Worm (Caenorhabditis elegans) whole organism, L3 larva: ENCODE data around the gene F25H9.7.

ENCODE experiments used
- R02D3.7 ChIP-seq: fragments of 150-350 bp; optimal IDR thresholded peaks from 2 replicates; lab custom pipeline; 2014; ENCODE audit warnings: missing biosample characterization, missing genetic modification characterization
- aly-2 ChIP-seq: fragments of 150-350 bp; optimal IDR thresholded peaks from 2 replicates; lab custom pipeline; 2014; ENCODE audit warnings: missing biosample characterization, missing genetic modification characterization
- ama-1 ChIP-seq: fragments of 150-350 bp; optimal IDR thresholded peaks from 2 replicates; lab custom pipeline; 2018
- ceh-28 ChIP-seq: fragments of 150-350 bp; optimal IDR thresholded peaks from 2 replicates; lab custom pipeline; 2014; ENCODE audit warnings: missing biosample characterization, missing genetic modification reagents, missing genetic modification characterization
- ceh-82 ChIP-seq: fragments of 150-350 bp; optimal IDR thresholded peaks from 2 replicates; lab custom pipeline; 2014; ENCODE audit warnings: missing biosample characterization, missing genetic modification characterization
- egl-27 ChIP-seq: sonication (generic microtip); optimal IDR thresholded peaks from 4 replicates; lab custom pipeline; 2017; ENCODE audit warnings: missing biosample characterization, missing genetic modification reagents, missing genetic modification characterization
- egl-5 ChIP-seq: fragments of 150-350 bp; optimal IDR thresholded peaks from 2 replicates; lab custom pipeline; 2017; ENCODE audit warnings: missing biosample characterization, missing genetic modification reagents, missing genetic modification characterization, inconsistent platforms
- elt-2 ChIP-seq: sonication (generic microtip); optimal IDR thresholded peaks from 2 replicates; lab custom pipeline; 2016; ENCODE audit warnings: missing genetic modification reagents, mild to moderate bottlenecking, missing genetic modification characterization, missing compliant biosample characterization
- eor-1 ChIP-seq, 2 experiments: fragments of 150-350 bp; optimal IDR thresholded peaks; 2 replicates each; lab custom pipeline; 2014 to 2018; ENCODE audit warnings: missing biosample characterization in 2 of 2, missing genetic modification characterization in 2 of 2
- fkh-10 ChIP-seq: sonication (generic microtip); optimal IDR thresholded peaks from 2 replicates; lab custom pipeline; 2017; ENCODE audit warnings: missing biosample characterization, missing genetic modification reagents, missing genetic modification characterization
- fos-1 ChIP-seq: fragments of 150-350 bp; optimal IDR thresholded peaks from 2 replicates; lab custom pipeline; 2014; ENCODE audit warnings: missing biosample characterization, missing genetic modification characterization
- lin-15B ChIP-seq: fragments of 150-350 bp; optimal IDR thresholded peaks from 2 replicates; lab custom pipeline; 2014; ENCODE audit warnings: missing biosample characterization, missing genetic modification characterization
- lsy-12 ChIP-seq: sonication (generic microtip); optimal IDR thresholded peaks from 2 replicates; lab custom pipeline; 2016; ENCODE audit warnings: mild to moderate bottlenecking, missing genetic modification characterization, missing compliant biosample characterization
- mdl-1 ChIP-seq: fragments of 150-350 bp; optimal IDR thresholded peaks from 2 replicates; lab custom pipeline; 2014; ENCODE audit warnings: missing biosample characterization, missing genetic modification characterization
- nfya-1 ChIP-seq: sonication (generic microtip); optimal IDR thresholded peaks from 2 replicates; lab custom pipeline; 2017; ENCODE audit warnings: missing genetic modification characterization, mild to moderate bottlenecking, missing compliant biosample characterization, antibody characterized with exemption, moderate library complexity; ENCODE audit not compliant: insufficient read depth
- nhr-11 ChIP-seq: fragments of 150-350 bp; optimal IDR thresholded peaks from 2 replicates; lab custom pipeline; 2014; ENCODE audit warnings: missing biosample characterization, missing genetic modification characterization
- nhr-12 ChIP-seq: fragments of 150-350 bp; optimal IDR thresholded peaks from 2 replicates; lab custom pipeline; 2014; ENCODE audit warnings: missing biosample characterization, missing genetic modification characterization
- nhr-23 ChIP-seq: fragments of 150-350 bp; optimal IDR thresholded peaks from 2 replicates; lab custom pipeline; 2014; ENCODE audit warnings: missing biosample characterization, missing genetic modification reagents, missing genetic modification characterization
- nhr-237 ChIP-seq: fragments of 150-350 bp; optimal IDR thresholded peaks from 2 replicates; lab custom pipeline; 2014; ENCODE audit warnings: missing biosample characterization, missing genetic modification characterization
- nhr-25 ChIP-seq: sonication (generic microtip); optimal IDR thresholded peaks from 2 replicates; lab custom pipeline; 2017; ENCODE audit warnings: missing biosample characterization, missing genetic modification characterization
- nhr-28 ChIP-seq: fragments of 150-350 bp; optimal IDR thresholded peaks from 2 replicates; lab custom pipeline; 2014; ENCODE audit warnings: missing biosample characterization, missing genetic modification characterization
- nhr-67 ChIP-seq: fragments of 150-350 bp; optimal IDR thresholded peaks from 2 replicates; lab custom pipeline; 2014; ENCODE audit warnings: missing biosample characterization, missing genetic modification characterization
- nhr-76 ChIP-seq: fragments of 150-350 bp; sonication (generic microtip); optimal IDR thresholded peaks from 5 replicates; lab custom pipeline; 2014; ENCODE audit warnings: missing biosample characterization, missing genetic modification characterization
- nhr-77 ChIP-seq: fragments of 150-350 bp; optimal IDR thresholded peaks from 2 replicates; lab custom pipeline; 2014; ENCODE audit warnings: missing biosample characterization, missing genetic modification characterization
- pha-4 ChIP-seq: fragments of 150-350 bp; optimal IDR thresholded peaks from 2 replicates; lab custom pipeline; 2014; ENCODE audit warnings: missing biosample characterization, missing genetic modification reagents, missing genetic modification characterization
- pqm-1 ChIP-seq: fragments of 150-350 bp; optimal IDR thresholded peaks from 2 replicates; lab custom pipeline; 2017; ENCODE audit warnings: missing biosample characterization, missing genetic modification characterization, inconsistent platforms
- sea-2 ChIP-seq: fragments of 150-350 bp; sonication (generic microtip); optimal IDR thresholded peaks from 4 replicates; lab custom pipeline; 2014; ENCODE audit warnings: missing biosample characterization, missing genetic modification reagents, missing genetic modification characterization
- skn-1 ChIP-seq: fragments of 150-350 bp; optimal IDR thresholded peaks from 2 replicates; lab custom pipeline; 2014; ENCODE audit warnings: missing biosample characterization, missing genetic modification characterization
- snpc-4 ChIP-seq: fragments of 150-350 bp; optimal IDR thresholded peaks from 2 replicates; lab custom pipeline; 2014; ENCODE audit warnings: missing biosample characterization, missing genetic modification characterization
- tbx-2 ChIP-seq: sonication (generic microtip); optimal IDR thresholded peaks from 2 replicates; lab custom pipeline; 2016; ENCODE audit warnings: mild to moderate bottlenecking, missing genetic modification characterization, missing compliant biosample characterization
- unc-39 ChIP-seq: sonication (generic microtip); optimal IDR thresholded peaks from 4 replicates; lab custom pipeline; 2017; ENCODE audit warnings: missing biosample characterization, missing genetic modification characterization
- unc-62 ChIP-seq: fragments of 150-350 bp; sonication (generic microtip); optimal IDR thresholded peaks from 4 replicates; lab custom pipeline; 2014; ENCODE audit warnings: missing biosample characterization, missing genetic modification reagents, missing genetic modification characterization
- ztf-11 ChIP-seq: fragments of 150-350 bp; optimal IDR thresholded peaks from 2 replicates; lab custom pipeline; 2014; ENCODE audit warnings: missing biosample characterization, missing genetic modification characterization
- ztf-4 ChIP-seq: fragments of 150-350 bp; optimal IDR thresholded peaks from 2 replicates; lab custom pipeline; 2014; ENCODE audit warnings: missing biosample characterization, missing genetic modification characterization

F25H9.7 gene

DNA sequence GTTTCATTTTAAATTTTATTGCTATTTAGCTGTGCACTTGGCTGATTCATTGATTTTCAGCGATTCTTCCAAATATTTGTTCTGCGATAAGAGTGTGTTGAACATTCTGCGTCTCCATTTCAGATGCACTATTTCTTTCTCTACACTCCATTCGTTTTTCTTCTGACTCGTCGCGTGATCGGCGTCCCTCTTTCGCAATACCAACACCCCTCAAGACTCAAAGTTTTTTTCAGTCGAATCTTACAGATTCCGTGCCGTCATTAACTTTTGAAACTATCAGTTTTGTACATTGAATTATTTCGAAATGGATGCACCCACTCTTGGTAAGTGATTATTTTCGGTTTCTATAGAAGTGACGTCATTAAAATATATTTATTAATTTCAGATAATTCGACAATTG, 5.2 kb upstream of the F25H9.7 start, which contains the start of gene frm-10 (continued):
- TF ChIP-seq tbx-2 (tag; lab: Kevin White, UChicago) (no peak), ceh-28 (peak; percentile 68), egl-27 (tag; lab: Kevin White, UChicago) (no peak), unc-62 (GFP tag; lab: Kevin White, UChicago) (no peak), unc-39 (no peak), mdl-1 (no peak), nhr-25 (tag; lab: Kevin White, UChicago) (peak; percentile 36), pha-4 (peak; percentile 87), ztf-4 (tag; lab: Kevin White, UChicago) (no peak)

DNA sequence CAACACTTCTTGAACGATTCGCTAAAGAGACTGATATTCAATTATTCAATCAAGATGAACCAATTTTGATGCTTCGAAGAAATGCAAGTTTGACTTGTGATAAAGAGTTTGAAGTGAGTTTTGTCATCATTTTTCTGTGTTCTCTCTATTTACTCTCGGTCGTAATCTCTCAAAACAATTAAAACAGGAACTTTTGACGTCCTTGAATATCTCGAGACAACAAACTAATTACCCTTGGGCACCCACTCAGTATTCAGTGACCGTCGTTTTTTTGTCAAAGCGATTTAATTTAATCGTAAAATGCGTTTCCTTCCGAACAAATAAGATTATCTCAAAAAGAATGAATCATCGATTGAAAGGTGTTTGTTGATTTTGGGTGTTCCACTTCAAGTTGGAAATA, 4.1 kb upstream of the F25H9.7 start:
- peak; percentile 34 for TF ChIP-seq nhr-25 (tag; lab: Kevin White, UChicago)
- no peak for TF ChIP-seq R02D3.7
- TF ChIP-seq nhr-67 (tag; lab: Kevin White, UChicago), result no peak
- no peak for TF ChIP-seq unc-62 (GFP tag; lab: Kevin White, UChicago)
- TF ChIP-seq nfya-1, result no peak
- TF ChIP-seq ceh-82 (tag; lab: Kevin White, UChicago), result no peak
- no peak for TF ChIP-seq fos-1 (tag; lab: Kevin White, UChicago)
- peak; percentile 49 for TF ChIP-seq skn-1
- no peak for TF ChIP-seq aly-2 (tag; lab: Kevin White, UChicago)
- TF ChIP-seq snpc-4 (tag; lab: Kevin White, UChicago), result no peak
- TF ChIP-seq elt-2 (tag; lab: Kevin White, UChicago), result peak; percentile 9
- TF ChIP-seq egl-5 (tag; lab: Kevin White, UChicago), result no peak
- TF ChIP-seq, all 47 proteins: peak for 3

DNA sequence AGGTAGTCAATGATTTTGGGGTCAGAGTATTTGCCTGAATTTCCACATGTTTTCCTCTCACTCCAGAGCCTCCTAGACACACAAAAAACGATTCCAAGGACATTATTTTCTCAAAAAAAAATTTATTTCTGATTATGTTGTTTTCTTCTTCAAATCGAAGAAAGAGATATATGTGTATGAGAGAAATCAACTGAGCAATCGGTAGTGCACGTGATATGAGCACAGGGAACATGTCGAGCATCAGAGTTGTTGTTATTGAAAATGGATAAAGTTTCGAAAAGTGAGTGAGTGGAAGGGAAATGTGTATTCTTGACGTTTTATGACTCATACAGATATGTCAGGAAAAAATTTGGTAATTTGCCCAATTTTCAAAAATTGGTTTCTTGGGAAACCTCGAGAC, 3.9 kb downstream of the F25H9.7 start:
- TF ChIP-seq fkh-10 (GFP tag; lab: Kevin White, UChicago) (no peak), nfya-1 (peak; percentile 8), ztf-11 (tag; lab: Kevin White, UChicago) (no peak)
- TF ChIP-seq, all 47 proteins: peak for 1

DNA sequence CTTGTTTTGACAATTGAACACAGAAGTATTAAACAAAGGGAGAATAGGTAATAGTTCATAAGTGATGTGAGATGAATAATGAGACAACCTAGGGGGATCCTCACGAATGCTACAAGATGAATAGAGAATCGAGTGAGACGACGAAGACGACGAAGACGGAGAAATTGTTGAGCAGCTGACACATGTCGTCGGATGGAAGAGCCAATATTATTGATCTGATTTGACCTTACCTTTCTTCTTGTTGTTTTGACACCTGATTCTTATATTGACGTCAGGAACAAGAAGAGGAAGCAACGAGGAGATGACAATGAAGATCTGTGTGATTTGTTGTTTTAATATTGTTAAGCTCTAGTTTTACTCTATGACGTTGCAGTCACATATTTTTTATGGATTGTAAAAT, 5.3 kb downstream of the F25H9.7 start, which contains the start of gene T10G3.1:
Gene T10G3.1 (minus strand): TSS at position 213 of the 400 bp plus-strand sequence.
- TF ChIP-seq sea-2 (no peak), nhr-76 (tag; lab: Kevin White, UChicago) (no peak), nhr-28 (tag; lab: Kevin White, UChicago) (no peak), mdl-1 (no peak), nfya-1 (no peak), nhr-23 (tag; lab: Kevin White, UChicago) (no peak), unc-62 (GFP tag; lab: Kevin White, UChicago) (no peak), nhr-11 (no peak), R02D3.7 (no peak)

DNA sequence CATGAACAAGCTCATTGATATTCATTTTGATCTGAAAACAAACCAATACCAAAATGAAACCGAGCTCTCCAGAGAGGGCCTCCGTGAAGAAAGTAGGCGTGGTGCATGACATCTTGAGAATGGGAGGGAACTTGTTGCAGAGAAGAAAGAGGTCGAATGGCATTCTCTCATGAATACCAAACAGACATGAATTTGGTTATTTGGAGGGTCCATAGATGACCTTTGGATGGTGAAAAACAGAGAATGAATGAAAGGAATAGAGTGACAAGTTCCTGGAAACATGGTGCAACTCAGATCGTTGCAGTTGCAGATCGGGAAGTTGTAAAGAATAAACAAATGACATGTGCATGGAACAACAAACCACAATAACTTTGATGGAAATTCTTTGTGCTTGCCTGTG, 8.2 kb downstream of the F25H9.7 start, which contains the start of gene T10G3.8:
Gene T10G3.8 (minus strand): TSS at position 101 of the 400 bp plus-strand sequence.
- TF ChIP-seq nhr-237 (tag; lab: Kevin White, UChicago), result no peak
- no peak for TF ChIP-seq nhr-76 (tag; lab: Kevin White, UChicago)
- no peak for TF ChIP-seq ceh-82 (tag; lab: Kevin White, UChicago)
- TF ChIP-seq unc-62 (GFP tag; lab: Kevin White, UChicago), result no peak
- TF ChIP-seq lsy-12 (tag; lab: Kevin White, UChicago), result no peak
- TF ChIP-seq mdl-1, result no peak
- TF ChIP-seq ceh-28, result no peak
- TF ChIP-seq nhr-77 (tag; lab: Kevin White, UChicago), result no peak
- TF ChIP-seq nhr-67 (tag; lab: Kevin White, UChicago), result no peak
- TF ChIP-seq nhr-12 (tag; lab: Kevin White, UChicago), result no peak
- TF ChIP-seq pqm-1 (tag; lab: Kevin White, UChicago), result no peak
- TF ChIP-seq tbx-2 (tag; lab: Kevin White, UChicago), result no peak
- no peak for TF ChIP-seq unc-39
- no peak for TF ChIP-seq nhr-23 (tag; lab: Kevin White, UChicago)
- TF ChIP-seq ztf-11 (tag; lab: Kevin White, UChicago), result no peak
- no peak for TF ChIP-seq lin-15B (tag; lab: Kevin White, UChicago)
- TF ChIP-seq nhr-11, result no peak

DNA sequence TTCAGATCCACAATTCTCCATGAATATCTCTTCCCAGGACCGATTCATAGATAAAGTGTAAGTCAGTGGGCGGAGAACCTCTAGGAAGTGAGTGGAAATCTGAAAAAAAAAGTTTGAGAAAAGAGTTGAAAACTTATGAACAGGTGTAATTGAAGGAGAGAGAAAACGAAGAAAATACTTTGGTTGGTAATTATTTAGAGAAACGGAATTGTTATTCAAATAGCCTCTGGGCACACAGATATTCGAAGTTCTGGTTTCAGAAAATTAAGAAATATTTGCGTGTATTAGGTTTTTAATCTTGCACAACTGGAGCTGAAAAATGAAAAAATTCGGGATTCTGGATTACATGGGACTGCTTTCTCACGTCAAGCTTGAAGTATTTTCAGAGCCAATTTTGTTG, 11.6 kb downstream of the F25H9.7 start, which contains the start of gene T10G3.2:
Gene T10G3.2 (minus strand): TSS at position 101 of the 400 bp plus-strand sequence.
- TF ChIP-seq nhr-77 (tag; lab: Kevin White, UChicago), result no peak
- TF ChIP-seq nfya-1, result no peak
- no peak for TF ChIP-seq ztf-4 (tag; lab: Kevin White, UChicago)
- no peak for TF ChIP-seq snpc-4 (tag; lab: Kevin White, UChicago)
- TF ChIP-seq nhr-67 (tag; lab: Kevin White, UChicago), result no peak
- TF ChIP-seq lsy-12 (tag; lab: Kevin White, UChicago), result no peak
- no peak for TF ChIP-seq eor-1 (tag; optimal IDR thresholded peaks at IDR 0.05; lab: Kevin White, UChicago)
- no peak for TF ChIP-seq pqm-1 (tag; lab: Kevin White, UChicago)
- TF ChIP-seq ama-1 (lab: Kevin White, UChicago), result no peak
